Worm (Caenorhabditis elegans) whole organism, young adult: ENCODE results near the gene nfm-1.

Source experiments
- K12H6.12 ChIP-seq: fragments of 200-800 bp; sonication (Bioruptor generic); optimal IDR thresholded peaks from 2 replicates; lab custom pipeline; 2018; ENCODE audit warnings: mild to moderate bottlenecking, missing genetic modification characterization, missing compliant biosample characterization
- ZK185.1 ChIP-seq: sonication (generic microtip); optimal IDR thresholded peaks from 2 replicates; lab custom pipeline; 2016; ENCODE audit warnings: mild to moderate bottlenecking, missing genetic modification characterization, missing compliant biosample characterization; ENCODE audit not compliant: poor library complexity, severe bottlenecking
- akir-1 ChIP-seq: fragments of 200-800 bp; sonication (Bioruptor generic); optimal IDR thresholded peaks from 2 replicates; lab custom pipeline; 2018; ENCODE audit warnings: mild to moderate bottlenecking, missing genetic modification characterization, moderate library complexity, missing compliant biosample characterization
- ama-1 ChIP-seq, 3 experiments: fragments of 150-350 bp in 1 of 3; sonication (generic microtip) in 2 of 3; optimal IDR thresholded peaks; 2 replicates each; lab custom pipeline; 2014 to 2018; ENCODE audit warnings: missing biosample characterization in 2 of 3, missing genetic modification characterization in 2 of 3, missing genetic modification reagents in 2 of 3
- atf-7 ChIP-seq: sonication (generic microtip); optimal IDR thresholded peaks from 2 replicates; lab custom pipeline; 2017; ENCODE audit warnings: mild to moderate bottlenecking, missing genetic modification characterization, missing compliant biosample characterization
- ccch-3 ChIP-seq: fragments of 200-800 bp; sonication (Bioruptor generic); optimal IDR thresholded peaks from 2 replicates; lab custom pipeline; 2018; ENCODE audit warnings: mild to moderate bottlenecking, missing genetic modification characterization, missing compliant biosample characterization
- dpff-1 ChIP-seq: sonication (generic microtip); optimal IDR thresholded peaks from 2 replicates; lab custom pipeline; 2017; ENCODE audit warnings: mild to moderate bottlenecking, missing genetic modification characterization, missing compliant biosample characterization
- dpl-1 ChIP-seq: fragments of 150-350 bp; optimal IDR thresholded peaks from 2 replicates; lab custom pipeline; 2014; ENCODE audit warnings: missing biosample characterization, missing genetic modification reagents, missing genetic modification characterization
- ekl-4 ChIP-seq: fragments of 200-800 bp; sonication (Bioruptor generic); IDR thresholded peaks from 2 replicates; pipeline ENCODE4 v1.3.6; 2022; ENCODE audit warnings: missing genetic modification reagents, missing genetic modification characterization, missing compliant biosample characterization
- lin-54 ChIP-seq: fragments of 200-800 bp; sonication (Bioruptor generic); optimal IDR thresholded peaks from 2 replicates; lab custom pipeline; 2018; ENCODE audit warnings: mild to moderate bottlenecking, missing genetic modification characterization, missing compliant biosample characterization
- pha-4 ChIP-seq: fragments of 150-350 bp; sonication (generic microtip); optimal IDR thresholded peaks from 2 replicates; lab custom pipeline; 2014; ENCODE audit warnings: missing biosample characterization, missing genetic modification reagents, missing genetic modification characterization
- tbx-9 ChIP-seq: sonication (generic microtip); optimal IDR thresholded peaks from 2 replicates; lab custom pipeline; 2016; ENCODE audit warnings: borderline replicate concordance, missing genetic modification characterization, inconsistent platforms, missing compliant biosample characterization
- unc-130 ChIP-seq: sonication (generic microtip); optimal IDR thresholded peaks from 2 replicates; lab custom pipeline; 2016; ENCODE audit warnings: missing genetic modification reagents, missing genetic modification characterization, missing compliant biosample characterization
- ztf-22 ChIP-seq: fragments of 200-800 bp; sonication (Bioruptor generic); optimal IDR thresholded peaks from 2 replicates; lab custom pipeline; 2018; ENCODE audit warnings: mild to moderate bottlenecking, missing genetic modification characterization, moderate library complexity, missing compliant biosample characterization

DNA sequence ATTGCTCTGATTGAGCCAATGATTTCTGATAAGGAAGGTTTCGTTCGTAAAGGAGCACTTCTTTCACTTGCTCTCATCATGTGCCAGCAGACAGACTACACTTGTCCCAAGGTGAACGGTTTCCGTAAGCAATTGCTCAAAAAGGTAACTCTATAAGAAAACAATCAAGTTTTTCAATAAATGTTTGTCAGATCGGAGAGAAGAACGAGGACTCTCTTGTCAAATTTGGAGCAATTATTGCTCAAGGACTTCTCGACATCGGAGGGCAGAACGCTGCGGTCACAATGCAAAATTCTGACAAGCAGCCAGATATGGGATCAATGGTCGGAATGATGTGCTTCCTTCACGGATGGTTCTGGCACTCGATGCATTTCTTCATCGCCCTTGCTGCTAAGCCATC lies 42.1 kb downstream of the nfm-1 start:
- TF ChIP-seq atf-7 (no peak), ekl-4 (no peak), lin-54 (no peak), tbx-9 (tag; lab: Kevin White, UChicago) (no peak), K12H6.12 (tag; lab: Kevin White, UChicago) (no peak), ccch-3 (GFP tag; lab: Kevin White, UChicago) (no peak), unc-130 (no peak), pha-4 (tag; lab: Kevin White, UChicago) (no peak), ztf-22 (GFP tag; lab: Kevin White, UChicago) (no peak), dpl-1 (GFP tag; lab: Kevin White, UChicago) (no peak), dpff-1 (tag; lab: Kevin White, UChicago) (no peak), ama-1 (optimal IDR thresholded peaks at IDR 0.05; lab: Kevin White, UChicago) (no peak), ama-1 (GFP tag; optimal IDR thresholded peaks at IDR 0.05; lab: Kevin White, UChicago) (no peak), akir-1 (GFP tag; lab: Kevin White, UChicago) (no peak), ZK185.1 (tag; lab: Kevin White, UChicago) (no peak)
